Worm (Caenorhabditis elegans) whole organism, mixed stage, embryonic: ENCODE measurements around the gene osm-3.

ENCODE experiments used
- blmp-1 ChIP-seq: fragments of 150-350 bp; optimal IDR thresholded peaks from 2 replicates; lab custom pipeline; 2014; ENCODE audit warnings: missing biosample characterization, missing genetic modification characterization
- ceh-43 ChIP-seq: fragments of 200-800 bp; sonication (Bioruptor generic); optimal IDR thresholded peaks from 2 replicates; lab custom pipeline; 2018; ENCODE audit warnings: mild to moderate bottlenecking, missing genetic modification characterization, moderate library complexity, missing compliant biosample characterization
- lsy-2 ChIP-seq: fragments of 150-350 bp; optimal IDR thresholded peaks from 2 replicates; lab custom pipeline; 2014; ENCODE audit warnings: missing biosample characterization, missing genetic modification characterization
- nhr-28 ChIP-seq: fragments of 150-350 bp; optimal IDR thresholded peaks from 2 replicates; lab custom pipeline; 2014; ENCODE audit warnings: missing biosample characterization, missing genetic modification characterization
- nhr-76 ChIP-seq: sonication (generic microtip); optimal IDR thresholded peaks from 2 replicates; lab custom pipeline; 2017; ENCODE audit warnings: missing biosample characterization, missing genetic modification characterization
- pha-4 ChIP-seq: fragments of 150-350 bp; optimal IDR thresholded peaks from 2 replicates; lab custom pipeline; 2018; ENCODE audit warnings: missing biosample characterization, missing genetic modification reagents, missing genetic modification characterization
- snpc-4 ChIP-seq: fragments of 150-350 bp; optimal IDR thresholded peaks from 2 replicates; lab custom pipeline; 2014; ENCODE audit warnings: missing biosample characterization, missing genetic modification characterization
- unc-39 ChIP-seq: fragments of 150-350 bp; optimal IDR thresholded peaks from 2 replicates; lab custom pipeline; 2014; ENCODE audit warnings: missing biosample characterization, missing genetic modification characterization
- unc-62 ChIP-seq: fragments of 150-350 bp; optimal IDR thresholded peaks from 2 replicates; lab custom pipeline; 2014; ENCODE audit warnings: missing biosample characterization, missing genetic modification reagents, missing genetic modification characterization
- zip-8 ChIP-seq: fragments of 150-350 bp; optimal IDR thresholded peaks from 2 replicates; lab custom pipeline; 2014; ENCODE audit warnings: missing biosample characterization, missing genetic modification characterization
- ztf-11 ChIP-seq: fragments of 150-350 bp; optimal IDR thresholded peaks from 2 replicates; lab custom pipeline; 2014; ENCODE audit warnings: missing biosample characterization, missing genetic modification characterization

ce11 chrIV:3781539-3781938 is 19.3 kb downstream of the osm-3 start:
- TF ChIP-seq lsy-2 (tag; lab: Kevin White, UChicago) (no peak), ztf-11 (no peak), ceh-43 (GFP tag; lab: Kevin White, UChicago) (no peak), unc-39 (tag; lab: Kevin White, UChicago) (no peak), blmp-1 (tag; lab: Kevin White, UChicago) (no peak), snpc-4 (tag; lab: Kevin White, UChicago) (no peak), pha-4 (no peak), unc-62 (GFP tag; lab: Kevin White, UChicago) (peak; percentile 58), nhr-76 (tag; lab: Kevin White, UChicago) (no peak), nhr-28 (tag; lab: Kevin White, UChicago) (no peak), zip-8 (tag; lab: Kevin White, UChicago) (no peak)
